Worm (Caenorhabditis elegans): ENCODE data around the gene asns-1.

- TF ChIP-seq flt-1 (GFP tag; IDR thresholded peaks at IDR 0.05) (no peak), cog-1 (tag; optimal IDR thresholded peaks at IDR 0.05) (no peak), med-1 (GFP tag; optimal IDR thresholded peaks at IDR 0.05; ENCODE audit: insufficient read depth) (no peak), ztf-23 (GFP tag; IDR thresholded peaks at IDR 0.05) (no peak), ref-1 (GFP tag; conservative IDR thresholded peaks at IDR 0.05) (no peak), klf-2 (GFP tag; conservative IDR thresholded peaks at IDR 0.05) (no peak), T22C8.4 (GFP tag; IDR thresholded peaks at IDR 0.05) (no peak)
These were observed 3.0 kb downstream of the asns-1 start, which contains the start of gene stdh-4 for ce11 chrV:8548989-8549388.
